Worm (Caenorhabditis elegans): Measurements from ENCODE around the gene srh-279.

DNA sequence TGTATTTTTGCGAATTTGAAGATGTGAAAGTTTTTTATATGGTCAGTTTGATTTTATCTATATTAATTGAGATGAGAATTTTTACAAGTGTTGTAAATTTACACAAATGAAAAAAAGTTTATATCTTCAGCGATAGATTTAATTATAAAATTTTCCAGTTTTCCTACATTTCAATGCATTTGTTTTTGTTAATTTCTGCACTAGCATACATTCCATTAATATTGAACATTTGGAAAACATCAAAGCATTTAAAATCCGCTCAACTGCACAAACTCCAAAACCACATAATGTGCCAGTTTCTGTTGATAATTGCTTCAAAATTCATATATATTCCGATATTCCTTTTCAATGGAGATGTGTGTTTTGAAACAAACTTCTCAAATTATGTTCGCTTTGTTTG lies 9.3 kb upstream of the srh-279 start, which contains the start of gene srh-277:
- TF ChIP-seq unc-62 (GFP tag; optimal IDR thresholded peaks at IDR 0.05 in 1 of 2) (no peak), unc-62 (tag; optimal IDR thresholded peaks at IDR 0.05) (no peak), unc-130 (GFP tag; optimal IDR thresholded peaks at IDR 0.05) (no peak), tra-1 (GFP tag; IDR thresholded peaks at IDR 0.05) (no peak), fos-1 (tag; optimal IDR thresholded peaks at IDR 0.05) (no peak), nhr-11 (tag; optimal IDR thresholded peaks at IDR 0.05) (no peak), lsy-2 (tag; optimal IDR thresholded peaks at IDR 0.05) (no peak), lin-38 (GFP tag; IDR thresholded peaks at IDR 0.05) (no peak), ZK337.2 (GFP tag; IDR thresholded peaks at IDR 0.05) (no peak)
